Fruit fly (Drosophila melanogaster) whole organism, embryonic: ENCODE measurements around the gene Nf-YA.

Experiments
- BtbVII ChIP-seq: fragments of 200-800 bp; sonication (Bioruptor generic); optimal IDR thresholded peaks from 3 replicates; lab custom pipeline; 2017; ENCODE audit warnings: missing biosample characterization, mild to moderate bottlenecking, missing genetic modification characterization
- CG10565 ChIP-seq: fragments of 200-800 bp; sonication (Bioruptor generic); optimal IDR thresholded peaks from 3 replicates; lab custom pipeline; 2016; ENCODE audit warnings: missing biosample characterization, mild to moderate bottlenecking, missing genetic modification characterization
- CG10654 ChIP-seq: fragments of 200-800 bp; sonication (Bioruptor generic); optimal IDR thresholded peaks from 2 replicates; lab custom pipeline; 2016; ENCODE audit warnings: missing biosample characterization, missing genetic modification characterization
- CG11560 ChIP-seq: fragments of 200-800 bp; sonication (Bioruptor generic); IDR thresholded peaks from 3 replicates; pipeline ENCODE4 v1.3.6; 2022; ENCODE audit warnings: missing biosample characterization, missing genetic modification characterization
- CG13287 ChIP-seq: fragments of 200-800 bp; sonication (Bioruptor generic); IDR thresholded peaks from 2 replicates; pipeline ENCODE4 v1.3.6; 2022; ENCODE audit warnings: missing biosample characterization, missing genetic modification characterization; ENCODE audit not compliant: partially characterized antibody
- CG13624 ChIP-seq: fragments of 200-800 bp; sonication (Bioruptor generic); optimal IDR thresholded peaks from 2 replicates; lab custom pipeline; 2016; ENCODE audit warnings: missing biosample characterization, missing genetic modification characterization
- CG14014 ChIP-seq: fragments of 200-800 bp; sonication (Bioruptor generic); IDR thresholded peaks from 2 replicates; pipeline ENCODE4 v1.3.6; 2022; ENCODE audit warnings: missing biosample characterization, missing genetic modification characterization
- CG14667 ChIP-seq: fragments of 200-800 bp; sonication (Bioruptor generic); IDR thresholded peaks from 2 replicates; pipeline ENCODE4 v1.3.6; 2022; ENCODE audit warnings: missing biosample characterization, missing genetic modification characterization
- CG16813 ChIP-seq: fragments of 200-800 bp; sonication (Bioruptor generic); IDR thresholded peaks from 3 replicates; pipeline ENCODE4 v1.3.6; 2022; ENCODE audit warnings: missing biosample characterization, missing genetic modification characterization; ENCODE audit not compliant: partially characterized antibody
- CG17361 ChIP-seq: fragments of 200-800 bp; sonication (Bioruptor generic); IDR thresholded peaks from 3 replicates; pipeline ENCODE4 v1.3.6; 2022; ENCODE audit warnings: missing biosample characterization, missing genetic modification characterization
- CG30403 ChIP-seq: fragments of 200-800 bp; sonication (Bioruptor generic); optimal IDR thresholded peaks from 3 replicates; lab custom pipeline; 2016; ENCODE audit warnings: missing biosample characterization, missing genetic modification characterization
- CG34422 ChIP-seq: fragments of 200-800 bp; sonication (Bioruptor generic); IDR thresholded peaks from 3 replicates; pipeline ENCODE4 v1.3.6; 2022; ENCODE audit warnings: missing biosample characterization, missing genetic modification characterization
- CG6683 ChIP-seq: fragments of 200-800 bp; sonication (Bioruptor generic); optimal IDR thresholded peaks from 2 replicates; lab custom pipeline; 2017; ENCODE audit warnings: missing biosample characterization, mild to moderate bottlenecking, missing genetic modification characterization, missing genetic modification reagents
- CG6765 ChIP-seq: fragments of 200-800 bp; sonication (Bioruptor generic); optimal IDR thresholded peaks from 3 replicates; lab custom pipeline; 2017; ENCODE audit warnings: missing biosample characterization, mild to moderate bottlenecking, missing genetic modification characterization
- CG7357 ChIP-seq: fragments of 200-800 bp; sonication (Bioruptor generic); IDR thresholded peaks from 3 replicates; pipeline ENCODE4 v1.3.6; 2022; ENCODE audit warnings: missing biosample characterization, missing genetic modification characterization
- CG7372 ChIP-seq: fragments of 200-800 bp; sonication (Bioruptor generic); IDR thresholded peaks from 2 replicates; pipeline ENCODE4 v1.3.6; 2022; ENCODE audit warnings: missing biosample characterization, missing genetic modification characterization
- Camta ChIP-seq: fragments of 200-800 bp; sonication (Bioruptor generic); optimal IDR thresholded peaks from 2 replicates; lab custom pipeline; 2016; ENCODE audit warnings: missing biosample characterization, missing genetic modification characterization
- Dad ChIP-seq: fragments of 200-800 bp; sonication (Bioruptor generic); optimal IDR thresholded peaks from 3 replicates; lab custom pipeline; 2016; ENCODE audit warnings: missing biosample characterization, missing genetic modification characterization
- Dbx ChIP-seq: fragments of 200-800 bp; sonication (Bioruptor generic); IDR thresholded peaks from 3 replicates; pipeline ENCODE4 v1.3.6; 2022; ENCODE audit warnings: missing biosample characterization, missing genetic modification characterization
- Doc3 ChIP-seq: fragments of 200-800 bp; sonication (Bioruptor generic); IDR thresholded peaks from 3 replicates; pipeline ENCODE4 v1.3.6; 2022; ENCODE audit warnings: missing biosample characterization, missing genetic modification characterization; ENCODE audit not compliant: partially characterized antibody
- Dp ChIP-seq: fragments of 200-800 bp; sonication (Bioruptor generic); optimal IDR thresholded peaks from 2 replicates; lab custom pipeline; 2018; ENCODE audit warnings: missing biosample characterization, mild to moderate bottlenecking, missing genetic modification characterization, moderate library complexity
- E2f2 ChIP-seq: fragments of 200-800 bp; sonication (Bioruptor generic); IDR thresholded peaks from 2 replicates; pipeline ENCODE4 v1.3.6; 2022; ENCODE audit warnings: missing biosample characterization, missing genetic modification characterization
- GATAe ChIP-seq: fragments of 200-800 bp; sonication (Bioruptor generic); conservative IDR thresholded peaks from 2 replicates; pipeline ENCODE4 v1.3.6; 2022; ENCODE audit warnings: missing biosample characterization, missing genetic modification characterization
- Gug ChIP-seq: fragments of 200-800 bp; sonication (Bioruptor generic); IDR thresholded peaks from 4 replicates; pipeline ENCODE4 v1.3.6; 2022; ENCODE audit warnings: missing biosample characterization, missing genetic modification characterization
- Hsf ChIP-seq: fragments of 200-800 bp; sonication (Bioruptor generic); optimal IDR thresholded peaks from 3 replicates; lab custom pipeline; 2016; ENCODE audit warnings: missing biosample characterization, missing genetic modification characterization
- Lim3 ChIP-seq: fragments of 200-800 bp; sonication (Bioruptor generic); IDR thresholded peaks from 2 replicates; pipeline ENCODE4 v1.3.6; 2022; ENCODE audit warnings: missing biosample characterization, missing genetic modification characterization
- Mrtf ChIP-seq: fragments of 200-800 bp; sonication (Bioruptor generic); IDR thresholded peaks from 3 replicates; pipeline ENCODE4 v1.3.6; 2022; ENCODE audit warnings: missing biosample characterization, missing genetic modification characterization
- Scr ChIP-seq: fragments of 200-800 bp; sonication (Bioruptor generic); IDR thresholded peaks from 2 replicates; pipeline ENCODE4 v1.3.6; 2022; ENCODE audit warnings: missing biosample characterization, missing genetic modification characterization; ENCODE audit not compliant: partially characterized antibody
- abd-A ChIP-seq: fragments of 200-800 bp; sonication (Bioruptor generic); optimal IDR thresholded peaks from 3 replicates; lab custom pipeline; 2019; ENCODE audit warnings: missing biosample characterization, mild to moderate bottlenecking, missing genetic modification characterization, moderate library complexity
- ac ChIP-seq: fragments of 200-800 bp; sonication (Bioruptor generic); optimal IDR thresholded peaks from 3 replicates; lab custom pipeline; 2017; ENCODE audit warnings: missing biosample characterization, mild to moderate bottlenecking, missing genetic modification characterization
- al ChIP-seq: fragments of 200-800 bp; sonication (Bioruptor generic); IDR thresholded peaks from 2 replicates; pipeline ENCODE4 v1.3.6; 2022; ENCODE audit warnings: missing biosample characterization, missing genetic modification characterization
- ara ChIP-seq: fragments of 200-800 bp; sonication (Bioruptor generic); IDR thresholded peaks from 2 replicates; pipeline ENCODE4 v1.3.6; 2022; ENCODE audit warnings: missing biosample characterization, missing genetic modification characterization
- az2 ChIP-seq: fragments of 200-800 bp; sonication (Bioruptor generic); optimal IDR thresholded peaks from 3 replicates; lab custom pipeline; 2016; ENCODE audit warnings: missing biosample characterization, missing genetic modification characterization
- bsh ChIP-seq, 2 experiments: fragments of 200-800 bp; sonication (Bioruptor generic); optimal IDR thresholded peaks; 2 replicates each; lab custom pipeline; 2017 to 2018; ENCODE audit warnings: mild to moderate bottlenecking in 2 of 2, missing biosample characterization in 2 of 2, missing genetic modification characterization in 2 of 2, moderate library complexity in 1 of 2
- cas ChIP-seq: fragments of 200-800 bp; sonication (Bioruptor generic); IDR thresholded peaks from 2 replicates; pipeline ENCODE4 v1.3.6; 2022; ENCODE audit warnings: missing biosample characterization, missing genetic modification characterization
- dan ChIP-seq: fragments of 200-800 bp; sonication (Bioruptor generic); IDR thresholded peaks from 2 replicates; pipeline ENCODE4 v1.3.6; 2022; ENCODE audit warnings: missing biosample characterization, missing genetic modification characterization
- danr ChIP-seq: fragments of 200-800 bp; sonication (Bioruptor generic); IDR thresholded peaks from 2 replicates; pipeline ENCODE4 v1.3.6; 2022; ENCODE audit warnings: missing biosample characterization, missing genetic modification characterization
- jigr1 ChIP-seq: fragments of 200-800 bp; sonication (Bioruptor generic); IDR thresholded peaks from 3 replicates; pipeline ENCODE4 v1.3.6; 2022; ENCODE audit warnings: missing biosample characterization, missing genetic modification characterization
- knrl ChIP-seq: fragments of 200-800 bp; sonication (Bioruptor generic); IDR thresholded peaks from 3 replicates; pipeline ENCODE4 v1.3.6; 2022; ENCODE audit warnings: missing biosample characterization, missing genetic modification characterization; ENCODE audit not compliant: partially characterized antibody
- nerfin-1 ChIP-seq: fragments of 200-800 bp; sonication (Bioruptor generic); optimal IDR thresholded peaks from 3 replicates; lab custom pipeline; 2019; ENCODE audit warnings: missing biosample characterization, mild to moderate bottlenecking, missing genetic modification characterization, moderate library complexity
- pho ChIP-seq: fragments of 200-800 bp; sonication (Bioruptor generic); optimal IDR thresholded peaks from 2 replicates; lab custom pipeline; 2016; ENCODE audit warnings: missing biosample characterization, missing genetic modification characterization
- phol ChIP-seq: fragments of 200-800 bp; sonication (Bioruptor generic); optimal IDR thresholded peaks from 3 replicates; lab custom pipeline; 2018; ENCODE audit warnings: missing biosample characterization, mild to moderate bottlenecking, missing genetic modification characterization, moderate library complexity
- pnt ChIP-seq: fragments of 200-800 bp; sonication (Bioruptor generic); optimal IDR thresholded peaks from 3 replicates; lab custom pipeline; 2016; ENCODE audit warnings: missing biosample characterization, missing genetic modification characterization
- run ChIP-seq: fragments of 200-800 bp; sonication (Bioruptor generic); optimal IDR thresholded peaks from 3 replicates; lab custom pipeline; 2018; ENCODE audit warnings: missing biosample characterization, mild to moderate bottlenecking, missing genetic modification characterization
- slp2 ChIP-seq: fragments of 200-800 bp; sonication (Bioruptor generic); optimal IDR thresholded peaks from 2 replicates; lab custom pipeline; 2016; ENCODE audit warnings: missing biosample characterization, missing genetic modification characterization
- sug ChIP-seq: fragments of 200-800 bp; optimal IDR thresholded peaks from 2 replicates; lab custom pipeline; 2019; ENCODE audit warnings: missing biosample characterization, mild to moderate bottlenecking, missing genetic modification characterization, moderate library complexity
- unc-4 ChIP-seq: fragments of 200-800 bp; sonication (Bioruptor generic); IDR thresholded peaks from 2 replicates; pipeline ENCODE4 v1.3.6; 2022; ENCODE audit warnings: missing biosample characterization, missing genetic modification characterization; ENCODE audit not compliant: partially characterized antibody
- vfl ChIP-seq: fragments of 200-800 bp; sonication (Bioruptor generic); optimal IDR thresholded peaks from 2 replicates; lab custom pipeline; 2016; ENCODE audit warnings: missing biosample characterization, missing genetic modification characterization
- vvl ChIP-seq: fragments of 200-800 bp; sonication (Bioruptor generic); IDR thresholded peaks from 2 replicates; pipeline ENCODE4 v1.3.6; 2022; ENCODE audit warnings: missing biosample characterization, missing genetic modification characterization
- zen ChIP-seq: fragments of 200-800 bp; sonication (Bioruptor generic); optimal IDR thresholded peaks from 3 replicates; lab custom pipeline; 2018; ENCODE audit warnings: missing biosample characterization, mild to moderate bottlenecking, missing genetic modification characterization, moderate library complexity

Nf-YA gene

DNA sequence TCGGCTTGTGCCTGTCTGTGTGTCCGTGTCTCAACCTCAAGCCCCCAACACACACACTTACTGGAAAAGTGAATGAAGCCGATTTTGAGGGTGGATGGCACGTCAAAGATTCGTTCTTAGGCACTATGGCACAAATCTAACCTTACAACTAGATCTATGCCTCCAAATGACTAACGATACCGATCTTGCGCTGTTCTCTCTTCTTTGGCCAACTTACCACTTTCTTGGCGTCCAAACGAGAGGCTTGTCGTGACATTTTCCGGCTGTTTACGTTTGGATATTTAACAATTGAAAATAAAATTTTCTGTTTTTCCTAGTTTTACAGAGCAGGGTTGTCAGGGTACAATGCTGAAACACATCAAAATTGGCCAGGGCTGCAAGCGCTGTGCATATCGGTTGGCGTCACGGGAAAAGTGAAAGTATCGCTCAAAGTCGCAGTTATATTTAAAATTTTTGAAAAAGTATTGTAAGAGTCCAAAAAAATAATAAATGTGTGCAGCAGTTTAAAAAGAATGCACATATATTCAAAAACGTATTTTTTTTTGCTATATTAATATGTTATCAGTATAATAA is at the start of gene Nf-YA, which contains the start of gene Bet3 (continued):
- TF ChIP-seq Lim3 (GFP tag; lab: Robert Waterston, UW), result no peak
- peak; percentile 44 for TF ChIP-seq az2 (GFP tag; lab: Kevin White, UChicago)
- peak; percentile 59; the same call in 1 of the 2 replicates for TF ChIP-seq al
- TF ChIP-seq sug (tag; lab: Kevin White, UChicago), result peak; percentile 41
- no peak for TF ChIP-seq CG6765
- TF ChIP-seq cas (GFP tag; lab: Robert Waterston, UW), result no peak
- no peak for TF ChIP-seq CG10565
- TF ChIP-seq pho (GFP tag; lab: Kevin White, UChicago), result peak; percentile 43
- TF ChIP-seq Mrtf (GFP tag; lab: Robert Waterston, UW), result peak; percentile 8; the same call in 2 of the 3 replicates
- no peak for TF ChIP-seq BtbVII
- peak; percentile 46 for TF ChIP-seq Dp (GFP tag; lab: Kevin White, UChicago)
- peak; percentile 71 for TF ChIP-seq CG13624
- peak; percentile 34; the same call in 1 of the 2 replicates for TF ChIP-seq E2f2 (GFP tag; lab: Robert Waterston, UW)
- TF ChIP-seq CG14667 (GFP tag; lab: Robert Waterston, UW), result no peak; the same call in 1 of the 2 replicates
- peak; percentile 85 for TF ChIP-seq CG16813 (GFP tag; lab: Robert Waterston, UW)
- TF ChIP-seq CG30403 (GFP tag; lab: Kevin White, UChicago), result peak; percentile 74
- TF ChIP-seq Camta (GFP tag; lab: Kevin White, UChicago), result peak; percentile 53
- no peak for TF ChIP-seq GATAe (GFP tag; lab: Robert Waterston, UW)
- TF ChIP-seq CG34422 (GFP tag; lab: Robert Waterston, UW), result peak; percentile 67; the same call in 2 of the 3 replicates
- peak; percentile 62 for TF ChIP-seq Dad
- TF ChIP-seq CG7372, result peak; percentile 60; the same call in 1 of the 2 replicates
- no peak for TF ChIP-seq CG6683 (GFP tag; lab: Kevin White, UChicago)
- TF ChIP-seq jigr1 (GFP tag; lab: Robert Waterston, UW), result peak; percentile 20; the same call in 1 of the 3 replicates
- peak; percentile 31 for TF ChIP-seq zen
- peak; percentile 86 for TF ChIP-seq unc-4 (GFP tag; lab: Robert Waterston, UW)
- peak; percentile 82 for TF ChIP-seq Scr (GFP tag; lab: Robert Waterston, UW)
- peak; percentile 68; the same call in 1 of the 2 replicates for TF ChIP-seq vvl
- TF ChIP-seq Dbx (GFP tag; lab: Robert Waterston, UW), result peak; percentile 57; the same call in 1 of the 3 replicates
- TF ChIP-seq ara (GFP tag; lab: Robert Waterston, UW), result peak; percentile 55; the same call in 1 of the 2 replicates
- TF ChIP-seq abd-A (tag; lab: Kevin White, UChicago), result no peak
- peak; percentile 88 for TF ChIP-seq CG13287 (GFP tag; lab: Robert Waterston, UW)
- no peak for TF ChIP-seq dan (GFP tag; lab: Robert Waterston, UW)
- TF ChIP-seq vfl (GFP tag; lab: Kevin White, UChicago), result peak; percentile 14
- peak; percentile 49 for TF ChIP-seq pnt
- peak; percentile 27 for TF ChIP-seq slp2 (GFP tag; lab: Kevin White, UChicago)
- TF ChIP-seq CG7357, result no peak; the same call in 2 of the 3 replicates
- TF ChIP-seq Doc3 (GFP tag; lab: Robert Waterston, UW), result peak; percentile 80
- TF ChIP-seq CG17361, result peak; percentile 48
- TF ChIP-seq run (tag; lab: Kevin White, UChicago), result no peak
- no peak for TF ChIP-seq danr
- TF ChIP-seq bsh (GFP tag; optimal IDR thresholded peaks at IDR 0.05; lab: Kevin White, UChicago), result peak in 1 of 2 experiments; percentile 28
- TF ChIP-seq Gug (GFP tag; lab: Robert Waterston, UW), result peak; percentile 81
- peak; percentile 60 for TF ChIP-seq Hsf
- no peak for TF ChIP-seq ac (GFP tag; lab: Kevin White, UChicago)
- TF ChIP-seq phol, result peak; percentile 61
- peak; percentile 90 for TF ChIP-seq knrl (GFP tag; lab: Robert Waterston, UW)
- no peak for TF ChIP-seq CG11560 (tag; lab: Robert Waterston, UW)
- TF ChIP-seq nerfin-1 (tag; lab: Kevin White, UChicago), result peak; percentile 35
- TF ChIP-seq CG14014, result peak; percentile 49; the same call in 1 of the 2 replicates
- peak; percentile 50 for TF ChIP-seq CG10654 (GFP tag; lab: Kevin White, UChicago)
